Worm (Caenorhabditis elegans) whole organism, L4 larva: ENCODE data around the gene sam-4.

Experiments
- Y48G9A.11 ChIP-seq: fragments of 200-800 bp; sonication (Bioruptor generic); IDR thresholded peaks from 2 replicates; pipeline ENCODE4 v1.3.6; 2022; ENCODE audit warnings: missing genetic modification reagents, missing genetic modification characterization, missing compliant biosample characterization
- ZK337.2 ChIP-seq: fragments of 200-800 bp; sonication (Bioruptor generic); IDR thresholded peaks from 2 replicates; pipeline ENCODE4 v1.3.6; 2022; ENCODE audit warnings: missing genetic modification reagents, missing genetic modification characterization, missing compliant biosample characterization
- aha-1 ChIP-seq: fragments of 150-350 bp; peaks from one replicate; lab custom pipeline; 2014; ENCODE audit warnings: missing biosample characterization, missing genetic modification characterization
- attf-4 ChIP-seq: sonication (generic microtip); optimal IDR thresholded peaks from 3 replicates; lab custom pipeline; 2017; ENCODE audit warnings: missing biosample characterization, missing genetic modification characterization
- ceh-82 ChIP-seq: sonication (generic microtip); optimal IDR thresholded peaks from 2 replicates; lab custom pipeline; 2017; ENCODE audit warnings: missing biosample characterization, missing genetic modification characterization
- daf-16 ChIP-seq, 3 experiments: sonication (generic microtip); optimal IDR thresholded peaks; 2 replicates each; lab custom pipeline; 2016 to 2017; ENCODE audit warnings: missing genetic modification characterization in 3 of 3, missing genetic modification reagents in 3 of 3, mild to moderate bottlenecking in 2 of 3, missing compliant biosample characterization in 2 of 3, missing biosample characterization in 1 of 3, moderate library complexity in 1 of 3
- dmd-6 ChIP-seq: fragments of 200-800 bp; sonication (Bioruptor generic); IDR thresholded peaks from 2 replicates; pipeline ENCODE4 v1.3.6; 2022; ENCODE audit warnings: missing genetic modification reagents, missing genetic modification characterization, missing compliant biosample characterization
- dmd-9 ChIP-seq: fragments of 200-800 bp; sonication (Bioruptor generic); IDR thresholded peaks from 2 replicates; pipeline ENCODE4 v1.3.6; 2022; ENCODE audit warnings: missing genetic modification reagents, missing genetic modification characterization, missing compliant biosample characterization
- dve-1 ChIP-seq: sonication (generic microtip); optimal IDR thresholded peaks from 2 replicates; lab custom pipeline; 2017; ENCODE audit warnings: antibody characterized with exemption, mild to moderate bottlenecking, missing genetic modification characterization, missing compliant biosample characterization; ENCODE audit not compliant: insufficient read depth
- hif-1 ChIP-seq, 2 experiments: sonication (generic microtip); optimal IDR thresholded peaks; 2 replicates each; lab custom pipeline; 2016 to 2017; ENCODE audit warnings: missing compliant biosample characterization in 2 of 2, missing genetic modification characterization in 2 of 2, missing genetic modification reagents in 2 of 2, missing genotype in 2 of 2, mild to moderate bottlenecking in 1 of 2
- hlh-11 ChIP-seq: fragments of 200-800 bp; sonication (Bioruptor generic); optimal IDR thresholded peaks from 2 replicates; lab custom pipeline; 2018; ENCODE audit warnings: mild to moderate bottlenecking, missing genetic modification characterization, missing compliant biosample characterization
- hlh-30 ChIP-seq: sonication (generic microtip); optimal IDR thresholded peaks from 2 replicates; lab custom pipeline; 2017; ENCODE audit warnings: antibody characterized with exemption, mild to moderate bottlenecking, missing genetic modification characterization, missing compliant biosample characterization; ENCODE audit not compliant: insufficient read depth
- lsy-2 ChIP-seq, 2 experiments: fragments of 150-350 bp in 1 of 2; sonication (generic microtip) in 1 of 2; optimal IDR thresholded peaks; 2 replicates each; lab custom pipeline; 2014 to 2017; ENCODE audit warnings: missing biosample characterization in 2 of 2, missing genetic modification characterization in 2 of 2
- mdl-1 ChIP-seq, 2 experiments: fragments of 150-350 bp in 1 of 2; sonication (generic microtip) in 1 of 2; optimal IDR thresholded peaks; 2 replicates each; lab custom pipeline; 2014 to 2017; ENCODE audit warnings: missing biosample characterization in 2 of 2, missing genetic modification characterization in 2 of 2
- mep-1 ChIP-seq: fragments of 150-350 bp; sonication (generic microtip); optimal IDR thresholded peaks from 3 replicates; lab custom pipeline; 2014; ENCODE audit warnings: missing biosample characterization, missing genetic modification characterization
- mes-2 ChIP-seq: sonication (generic microtip); optimal IDR thresholded peaks from 2 replicates; lab custom pipeline; 2016; ENCODE audit warnings: missing genotype, mild to moderate bottlenecking, missing genetic modification characterization, missing compliant biosample characterization; ENCODE audit not compliant: poor library complexity, severe bottlenecking
- mxl-3 ChIP-seq: fragments of 200-800 bp; sonication (Bioruptor generic); optimal IDR thresholded peaks from 2 replicates; lab custom pipeline; 2018; ENCODE audit warnings: mild to moderate bottlenecking, missing genetic modification characterization, missing compliant biosample characterization
- nhr-11 ChIP-seq: fragments of 150-350 bp; optimal IDR thresholded peaks from 2 replicates; lab custom pipeline; 2014; ENCODE audit warnings: missing biosample characterization, missing genetic modification characterization
- nhr-111 ChIP-seq: fragments of 200-800 bp; sonication (Bioruptor generic); optimal IDR thresholded peaks from 2 replicates; lab custom pipeline; 2018; ENCODE audit warnings: mild to moderate bottlenecking, missing genetic modification characterization, missing compliant biosample characterization
- nhr-28 ChIP-seq: fragments of 150-350 bp; optimal IDR thresholded peaks from 2 replicates; lab custom pipeline; 2014; ENCODE audit warnings: missing biosample characterization, missing genetic modification characterization
- nhr-41 ChIP-seq: fragments of 200-800 bp; sonication (Bioruptor generic); IDR thresholded peaks from 2 replicates; pipeline ENCODE4 v1.3.6; 2022; ENCODE audit warnings: missing genetic modification reagents, missing genetic modification characterization, missing compliant biosample characterization
- nhr-6 ChIP-seq: fragments of 150-350 bp; optimal IDR thresholded peaks from 2 replicates; lab custom pipeline; 2014; ENCODE audit warnings: missing biosample characterization, missing genetic modification characterization
- nhr-77 ChIP-seq: fragments of 150-350 bp; optimal IDR thresholded peaks from 2 replicates; lab custom pipeline; 2014; ENCODE audit warnings: missing biosample characterization, missing genetic modification characterization
- rbr-2 ChIP-seq: sonication (generic microtip); optimal IDR thresholded peaks from 2 replicates; lab custom pipeline; 2016; ENCODE audit warnings: missing genotype, missing genetic modification characterization, missing compliant biosample characterization
- spr-1 ChIP-seq: sonication (generic microtip); optimal IDR thresholded peaks from 2 replicates; lab custom pipeline; 2016; ENCODE audit warnings: mild to moderate bottlenecking, missing genetic modification characterization, missing compliant biosample characterization
- unc-39 ChIP-seq: sonication (generic microtip); optimal IDR thresholded peaks from 2 replicates; lab custom pipeline; 2017; ENCODE audit warnings: missing biosample characterization, missing genetic modification characterization
- unc-62 ChIP-seq, 3 experiments: fragments of 150-350 bp in 1 of 3; sonication (generic microtip); optimal IDR thresholded peaks in 2 of 3; peaks in 1 of 3; 1 replicate in 1 of 3; 2 replicates in 2 of 3; lab custom pipeline; 2014 to 2017; ENCODE audit warnings: missing biosample characterization in 3 of 3, missing genetic modification characterization in 3 of 3, missing genetic modification reagents in 3 of 3, missing genotype in 1 of 3
- zfp-3 ChIP-seq: fragments of 200-800 bp; sonication (Bioruptor generic); conservative IDR thresholded peaks from 2 replicates; pipeline ENCODE4 v1.3.6; 2022; ENCODE audit warnings: missing genetic modification reagents, missing genetic modification characterization, missing compliant biosample characterization

sam-4 gene

DNA sequence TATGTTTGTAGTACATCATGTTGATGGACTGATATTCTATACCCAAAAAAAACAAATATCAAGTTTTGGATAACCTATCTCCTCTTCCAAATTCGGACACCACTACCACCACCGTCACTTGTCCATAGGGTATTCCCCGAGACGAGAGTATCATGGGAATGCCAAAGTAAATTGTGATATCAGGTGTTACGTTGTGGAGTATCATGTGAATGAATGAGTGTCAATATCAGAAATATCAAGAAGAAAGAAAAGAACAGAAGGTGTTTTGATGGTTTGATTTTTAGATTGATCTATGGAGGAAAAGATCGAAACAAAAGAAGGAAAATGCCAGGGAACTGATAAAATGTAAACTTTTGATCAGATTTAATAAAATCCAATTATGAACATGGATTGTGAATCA, 49.2 kb upstream of the sam-4 start:
- no peak for TF ChIP-seq Y48G9A.11
- TF ChIP-seq nhr-28 (tag; lab: Kevin White, UChicago): peak; percentile 70
- TF ChIP-seq nhr-11 (tag; lab: Kevin White, UChicago): peak; percentile 47
- TF ChIP-seq hlh-30 (tag; lab: Kevin White, UChicago): peak; percentile 90
- peak; percentile 51 for TF ChIP-seq hlh-11 (tag; lab: Kevin White, UChicago)
- peak; percentile 21 for TF ChIP-seq nhr-77
- TF ChIP-seq mep-1 (tag; lab: Kevin White, UChicago): peak; percentile 7
- TF ChIP-seq dmd-6 (GFP tag; lab: Robert Waterston, UW): peak; percentile 78
- no peak for TF ChIP-seq spr-1 (tag; lab: Kevin White, UChicago)
- TF ChIP-seq nhr-6 (tag; lab: Kevin White, UChicago): peak; percentile 30
- no peak for TF ChIP-seq zfp-3 (GFP tag; lab: Robert Waterston, UW)
- TF ChIP-seq aha-1 (tag; lab: Kevin White, UChicago): peak; percentile 80
- TF ChIP-seq mxl-3 (GFP tag; lab: Kevin White, UChicago): peak; percentile 31
- peak in 1 of 2 experiments; percentile 50 for TF ChIP-seq mdl-1 (tag; optimal IDR thresholded peaks at IDR 0.05; lab: Kevin White, UChicago)
- no peak for TF ChIP-seq nhr-41 (GFP tag; lab: Robert Waterston, UW)
- peak; percentile 52 for TF ChIP-seq dve-1 (tag; lab: Kevin White, UChicago)

DNA sequence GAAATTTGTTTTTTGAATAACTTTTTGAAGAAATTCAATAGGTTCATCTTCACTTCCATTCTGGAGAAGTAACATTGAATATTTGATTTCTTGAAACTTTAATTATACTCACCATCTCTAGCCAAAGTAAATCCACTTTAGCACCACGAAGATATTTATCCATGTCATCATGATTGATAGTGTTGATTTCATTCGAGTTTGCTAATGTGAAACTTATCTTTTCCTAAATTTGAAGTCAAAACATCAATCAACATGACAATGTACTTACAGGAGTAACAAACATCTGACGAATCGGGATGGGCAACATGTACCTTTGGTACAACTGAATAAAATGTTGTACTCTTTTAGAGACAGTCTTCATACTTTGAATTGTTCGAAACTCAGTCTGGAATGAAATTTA, 48.3 kb upstream of the sam-4 start:
- TF ChIP-seq aha-1 (tag; lab: Kevin White, UChicago) (peak; percentile 56), unc-39 (tag; lab: Kevin White, UChicago) (no peak), nhr-28 (tag; lab: Kevin White, UChicago) (no peak), daf-16 (GFP tag; optimal IDR thresholded peaks at IDR 0.05; lab: Kevin White, UChicago) (no peak), daf-16 (tag; optimal IDR thresholded peaks at IDR 0.05; lab: Kevin White, UChicago) (no peak), unc-62 (GFP tag; optimal IDR thresholded peaks at IDR 0.05 in 1 of 2; lab: Kevin White, UChicago) (peak in 1 of 2 experiments; percentile 62), unc-62 (tag; optimal IDR thresholded peaks at IDR 0.05; lab: Kevin White, UChicago) (no peak)

DNA sequence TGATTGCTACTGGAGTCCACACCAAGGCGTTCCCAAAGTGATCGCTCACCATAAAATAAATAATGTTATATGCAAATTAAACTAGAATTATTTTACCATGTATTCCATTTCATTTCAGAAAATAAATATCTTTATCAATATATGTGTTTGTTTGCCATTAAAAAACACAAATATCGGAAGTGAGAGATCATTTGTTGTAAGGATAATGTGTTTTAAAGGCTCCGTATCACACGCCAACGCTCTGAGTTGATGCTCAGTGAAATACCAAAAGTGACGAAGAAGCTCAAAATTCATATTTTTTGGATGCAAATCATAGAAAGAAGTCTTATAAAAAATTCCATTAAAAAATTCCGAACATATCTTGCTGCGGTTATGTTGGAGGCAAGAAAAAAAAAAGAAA, 47.1 kb upstream of the sam-4 start:
- no peak for TF ChIP-seq hif-1 (tag; optimal IDR thresholded peaks at IDR 0.05; lab: Kevin White, UChicago)
- TF ChIP-seq unc-62 (GFP tag; optimal IDR thresholded peaks at IDR 0.05 in 1 of 2; lab: Kevin White, UChicago): peak in 1 of 2 experiments; percentile 91
- TF ChIP-seq unc-62 (tag; optimal IDR thresholded peaks at IDR 0.05; lab: Kevin White, UChicago): no peak

DNA sequence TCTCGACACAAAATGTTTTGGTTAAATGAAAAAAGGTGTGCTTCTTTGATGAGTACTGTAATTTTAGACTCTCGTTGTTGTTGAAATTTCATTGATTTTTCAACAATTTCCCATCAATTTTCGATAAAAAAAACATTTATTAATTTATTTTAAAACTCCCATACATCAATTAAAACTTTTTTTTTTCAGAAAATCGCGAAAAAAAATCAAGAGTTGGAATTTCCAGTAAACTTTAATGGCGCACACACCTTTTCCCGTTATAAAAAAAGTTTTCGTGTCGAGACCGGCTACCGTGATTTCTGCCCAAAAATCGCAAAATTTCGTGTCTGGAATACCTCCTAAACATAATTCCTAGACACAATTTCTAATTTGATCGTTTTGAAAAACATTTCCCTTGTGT, 45.7 kb upstream of the sam-4 start, which contains the start of gene C25H3.14:
C25H3.14 (plus strand) TSS at position 301 of the 400 bp plus-strand sequence.
- no peak for TF ChIP-seq ZK337.2 (GFP tag; lab: Robert Waterston, UW)

DNA sequence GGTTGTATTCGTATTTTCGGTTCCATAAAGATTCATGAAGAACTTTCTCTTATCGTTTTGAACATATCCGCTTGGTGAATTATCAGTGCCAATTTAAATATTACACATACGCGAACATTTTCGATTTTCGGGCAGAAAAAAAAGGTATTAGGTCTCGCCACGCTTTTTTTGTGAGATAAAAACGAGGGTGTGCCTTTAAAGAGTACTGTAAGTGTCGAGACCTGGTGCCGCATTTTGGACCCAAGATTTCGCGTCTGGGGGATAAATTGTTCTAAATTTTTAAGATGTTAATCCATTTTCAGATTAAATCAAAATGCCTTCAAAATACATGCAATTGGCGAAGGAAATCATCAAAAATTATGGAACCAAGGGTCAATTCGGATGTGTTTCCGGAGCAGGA, 44.8 kb upstream of the sam-4 start, which contains the start of gene C25H3.3:
C25H3.3 (plus strand) TSS at position 301 of the 400 bp plus-strand sequence.
- no peak for TF ChIP-seq zfp-3 (GFP tag; lab: Robert Waterston, UW)
- peak; percentile 77 for TF ChIP-seq aha-1 (tag; lab: Kevin White, UChicago)
- no peak for TF ChIP-seq rbr-2

DNA sequence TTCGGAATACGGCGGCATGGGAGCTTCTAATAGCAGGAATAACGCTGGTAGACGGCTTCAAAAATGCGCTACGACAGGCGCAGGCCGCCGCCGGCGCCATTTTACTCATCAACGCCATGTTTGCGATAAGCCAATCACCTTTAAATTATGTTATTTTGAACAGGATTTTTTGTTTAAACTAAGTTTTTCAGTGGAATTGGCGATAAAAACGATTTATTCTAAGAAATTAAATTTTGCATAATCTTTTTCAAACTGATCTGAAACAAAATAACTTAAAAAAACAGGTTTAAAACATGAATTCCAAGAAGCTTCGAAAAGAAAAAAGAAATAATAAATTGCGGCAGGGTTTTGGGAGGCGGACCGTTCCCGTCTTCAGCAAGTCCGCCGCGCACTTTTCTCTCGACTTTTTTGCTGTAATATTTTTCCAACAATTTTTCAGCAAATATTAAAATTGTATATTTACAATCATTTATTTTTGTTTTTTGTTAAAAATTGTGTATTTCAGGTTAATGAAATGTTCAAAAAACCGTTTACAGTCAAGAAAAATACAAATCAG, 42.2 kb upstream of the sam-4 start, which contains the start of the genes ndub-5 and eif-2D:
ndub-5 (minus strand) TSS at position 138 of the 556 bp plus-strand sequence.
eif-2D (plus strand) TSS at position 506 of the 556 bp plus-strand sequence.
- peak in 1 of 2 experiments; percentile 37 for TF ChIP-seq lsy-2 (tag; optimal IDR thresholded peaks at IDR 0.05; lab: Kevin White, UChicago)
- no peak for TF ChIP-seq nhr-111 (GFP tag; lab: Kevin White, UChicago)
- peak; percentile 5 for TF ChIP-seq mep-1 (tag; lab: Kevin White, UChicago)
- no peak for TF ChIP-seq attf-4 (tag; lab: Kevin White, UChicago)
- TF ChIP-seq aha-1 (tag; lab: Kevin White, UChicago): peak; percentile 75
- peak; percentile 50 for TF ChIP-seq mes-2 (tag; lab: Kevin White, UChicago)
- TF ChIP-seq ceh-82 (tag; lab: Kevin White, UChicago): no peak
- TF ChIP-seq dmd-9: no peak
- peak in 1 of 2 experiments; percentile 15 for TF ChIP-seq unc-62 (GFP tag; optimal IDR thresholded peaks at IDR 0.05 in 1 of 2; lab: Kevin White, UChicago)
- no peak for TF ChIP-seq unc-62 (tag; optimal IDR thresholded peaks at IDR 0.05; lab: Kevin White, UChicago)
